Worm (Caenorhabditis elegans) whole organism, mixed stage, embryonic: Measurements from ENCODE around the gene klo-1.
A peak's percentile ranks its signal among the peaks of the same experiment; 100 is the strongest.

ENCODE experiments used
- M03D4.4 ChIP-seq: sonication (generic microtip); optimal IDR thresholded peaks from 2 replicates; lab custom pipeline; 2017; ENCODE audit warnings: mild to moderate bottlenecking, missing genetic modification characterization, missing compliant biosample characterization
- bed-3 ChIP-seq: fragments of 200-800 bp; sonication (Bioruptor generic); optimal IDR thresholded peaks from 3 replicates; lab custom pipeline; 2018; ENCODE audit warnings: mild to moderate bottlenecking, missing genetic modification characterization, moderate library complexity, missing compliant biosample characterization
- blmp-1 ChIP-seq: fragments of 150-350 bp; optimal IDR thresholded peaks from 2 replicates; lab custom pipeline; 2014; ENCODE audit warnings: missing biosample characterization, missing genetic modification characterization
- ceh-43 ChIP-seq: fragments of 200-800 bp; sonication (Bioruptor generic); optimal IDR thresholded peaks from 2 replicates; lab custom pipeline; 2018; ENCODE audit warnings: mild to moderate bottlenecking, missing genetic modification characterization, moderate library complexity, missing compliant biosample characterization
- ceh-83 ChIP-seq: fragments of 200-800 bp; sonication (Bioruptor generic); optimal IDR thresholded peaks from 2 replicates; lab custom pipeline; 2018; ENCODE audit warnings: mild to moderate bottlenecking, missing genetic modification characterization, missing compliant biosample characterization
- ces-1 ChIP-seq: fragments of 150-350 bp; optimal IDR thresholded peaks from 2 replicates; lab custom pipeline; 2014; ENCODE audit warnings: missing biosample characterization, missing genetic modification reagents, missing genetic modification characterization
- drap-1 ChIP-seq: fragments of 200-800 bp; sonication (Bioruptor generic); optimal IDR thresholded peaks from 3 replicates; lab custom pipeline; 2018; ENCODE audit warnings: mild to moderate bottlenecking, missing genetic modification characterization, missing compliant biosample characterization
- elt-1 ChIP-seq: sonication (generic microtip); optimal IDR thresholded peaks from 2 replicates; lab custom pipeline; 2017; ENCODE audit warnings: missing genetic modification characterization, mild to moderate bottlenecking, missing compliant biosample characterization, antibody characterized with exemption, moderate library complexity, borderline replicate concordance; ENCODE audit not compliant: insufficient read depth
- elt-3 ChIP-seq: fragments of 150-350 bp; optimal IDR thresholded peaks from 2 replicates; lab custom pipeline; 2014; ENCODE audit warnings: missing biosample characterization, missing genetic modification characterization
- flh-1 ChIP-seq: fragments of 200-800 bp; sonication (Bioruptor generic); optimal IDR thresholded peaks from 2 replicates; lab custom pipeline; 2018; ENCODE audit warnings: mild to moderate bottlenecking, missing genetic modification characterization, moderate library complexity, missing compliant biosample characterization
- ham-2 ChIP-seq: fragments of 200-800 bp; sonication (Bioruptor generic); optimal IDR thresholded peaks from 2 replicates; lab custom pipeline; 2018; ENCODE audit warnings: mild to moderate bottlenecking, missing genetic modification characterization, missing compliant biosample characterization
- lin-13 ChIP-seq: fragments of 150-350 bp; optimal IDR thresholded peaks from 2 replicates; lab custom pipeline; 2014; ENCODE audit warnings: missing biosample characterization, missing genetic modification characterization
- lin-32 ChIP-seq: fragments of 200-800 bp; sonication (Bioruptor generic); optimal IDR thresholded peaks from 2 replicates; lab custom pipeline; 2018; ENCODE audit warnings: mild to moderate bottlenecking, missing genetic modification characterization, missing compliant biosample characterization
- lsy-2 ChIP-seq: fragments of 150-350 bp; optimal IDR thresholded peaks from 2 replicates; lab custom pipeline; 2014; ENCODE audit warnings: missing biosample characterization, missing genetic modification characterization
- mab-5 ChIP-seq: fragments of 150-350 bp; optimal IDR thresholded peaks from 2 replicates; lab custom pipeline; 2014; ENCODE audit warnings: missing biosample characterization, missing genetic modification characterization
- mls-2 ChIP-seq: sonication (generic microtip); optimal IDR thresholded peaks from 2 replicates; lab custom pipeline; 2016; ENCODE audit warnings: mild to moderate bottlenecking, missing genetic modification characterization, moderate library complexity, missing compliant biosample characterization
- nhr-12 ChIP-seq: fragments of 150-350 bp; optimal IDR thresholded peaks from 2 replicates; lab custom pipeline; 2014; ENCODE audit warnings: missing biosample characterization, missing genetic modification characterization
- nhr-2 ChIP-seq: fragments of 150-350 bp; optimal IDR thresholded peaks from 2 replicates; lab custom pipeline; 2014; ENCODE audit warnings: missing biosample characterization, missing genetic modification characterization
- nhr-237 ChIP-seq: fragments of 150-350 bp; optimal IDR thresholded peaks from 2 replicates; lab custom pipeline; 2014; ENCODE audit warnings: missing biosample characterization, missing genetic modification characterization
- nhr-28 ChIP-seq: fragments of 150-350 bp; optimal IDR thresholded peaks from 2 replicates; lab custom pipeline; 2014; ENCODE audit warnings: missing biosample characterization, missing genetic modification characterization
- nhr-76 ChIP-seq: sonication (generic microtip); optimal IDR thresholded peaks from 2 replicates; lab custom pipeline; 2017; ENCODE audit warnings: missing biosample characterization, missing genetic modification characterization
- pha-4 ChIP-seq: fragments of 150-350 bp; optimal IDR thresholded peaks from 2 replicates; lab custom pipeline; 2018; ENCODE audit warnings: missing biosample characterization, missing genetic modification reagents, missing genetic modification characterization
- sem-2 ChIP-seq: fragments of 200-800 bp; sonication (Bioruptor generic); optimal IDR thresholded peaks from 2 replicates; lab custom pipeline; 2018; ENCODE audit warnings: mild to moderate bottlenecking, missing genetic modification characterization, missing compliant biosample characterization
- snpc-4 ChIP-seq: fragments of 150-350 bp; optimal IDR thresholded peaks from 2 replicates; lab custom pipeline; 2014; ENCODE audit warnings: missing biosample characterization, missing genetic modification characterization
- sptf-1 ChIP-seq: sonication (generic microtip); optimal IDR thresholded peaks from 2 replicates; lab custom pipeline; 2017; ENCODE audit warnings: mild to moderate bottlenecking, missing genetic modification characterization, moderate library complexity, missing compliant biosample characterization
- tbx-8 ChIP-seq: fragments of 200-800 bp; sonication (Bioruptor generic); optimal IDR thresholded peaks from 2 replicates; lab custom pipeline; 2018; ENCODE audit warnings: mild to moderate bottlenecking, missing genetic modification characterization, moderate library complexity, missing compliant biosample characterization
- unc-120 ChIP-seq: sonication (generic microtip); optimal IDR thresholded peaks from 2 replicates; lab custom pipeline; 2017; ENCODE audit warnings: missing genetic modification characterization, missing compliant biosample characterization; ENCODE audit not compliant: poor library complexity, severe bottlenecking
- unc-62 ChIP-seq: fragments of 150-350 bp; optimal IDR thresholded peaks from 2 replicates; lab custom pipeline; 2014; ENCODE audit warnings: missing biosample characterization, missing genetic modification reagents, missing genetic modification characterization
- zip-8 ChIP-seq: fragments of 150-350 bp; optimal IDR thresholded peaks from 2 replicates; lab custom pipeline; 2014; ENCODE audit warnings: missing biosample characterization, missing genetic modification characterization
- ztf-11 ChIP-seq: fragments of 150-350 bp; optimal IDR thresholded peaks from 2 replicates; lab custom pipeline; 2014; ENCODE audit warnings: missing biosample characterization, missing genetic modification characterization

Gene klo-1

ce11 chrIV:7726325-7726724 is 21.7 kb downstream of the klo-1 start, which contains the start of gene C50F7.5:
Gene C50F7.5 (plus strand): TSS chrIV:7726719.
- TF ChIP-seq snpc-4 (tag; lab: Kevin White, UChicago) (no peak), ceh-83 (GFP tag; lab: Kevin White, UChicago) (no peak), pha-4 (tag; lab: Kevin White, UChicago) (no peak), sem-2 (GFP tag; lab: Kevin White, UChicago) (no peak), bed-3 (GFP tag; lab: Kevin White, UChicago) (no peak), lin-32 (GFP tag; lab: Kevin White, UChicago) (no peak)

ce11 chrIV:7724912-7725311 is 23.1 kb downstream of the klo-1 start:
- TF ChIP-seq ham-2 (GFP tag; lab: Kevin White, UChicago) (no peak), lin-13 (tag; lab: Kevin White, UChicago) (no peak), zip-8 (no peak), unc-120 (tag; lab: Kevin White, UChicago) (no peak), mls-2 (tag; lab: Kevin White, UChicago) (no peak), sem-2 (GFP tag; lab: Kevin White, UChicago) (no peak), bed-3 (GFP tag; lab: Kevin White, UChicago) (no peak), nhr-12 (no peak), M03D4.4 (tag; lab: Kevin White, UChicago) (no peak), ces-1 (GFP tag; lab: Kevin White, UChicago) (no peak), lsy-2 (no peak), ztf-11 (tag; lab: Kevin White, UChicago) (no peak), blmp-1 (tag; lab: Kevin White, UChicago) (no peak), elt-1 (tag; lab: Kevin White, UChicago) (no peak), nhr-76 (tag; lab: Kevin White, UChicago) (no peak), tbx-8 (GFP tag; lab: Kevin White, UChicago) (no peak), unc-62 (GFP tag; lab: Kevin White, UChicago) (no peak), snpc-4 (tag; lab: Kevin White, UChicago) (no peak), ceh-43 (GFP tag; lab: Kevin White, UChicago) (no peak), nhr-28 (tag; lab: Kevin White, UChicago) (no peak)

- TF ChIP-seq mab-5 (tag; lab: Kevin White, UChicago) (peak; percentile 5), drap-1 (GFP tag; lab: Kevin White, UChicago) (no peak), snpc-4 (tag; lab: Kevin White, UChicago) (no peak), sptf-1 (tag; lab: Kevin White, UChicago) (no peak), ces-1 (GFP tag; lab: Kevin White, UChicago) (no peak), unc-62 (GFP tag; lab: Kevin White, UChicago) (peak; percentile 95), tbx-8 (GFP tag; lab: Kevin White, UChicago) (no peak), elt-3 (no peak), nhr-2 (tag; lab: Kevin White, UChicago) (no peak)
These were observed 24.5 kb downstream of the klo-1 start for ce11 chrIV:7723555-7723954.

- no peak for TF ChIP-seq zip-8
- no peak for TF ChIP-seq ham-2 (GFP tag; lab: Kevin White, UChicago)
- TF ChIP-seq M03D4.4 (tag; lab: Kevin White, UChicago) = no peak
- TF ChIP-seq ceh-83 (GFP tag; lab: Kevin White, UChicago) = no peak
- no peak for TF ChIP-seq sptf-1 (tag; lab: Kevin White, UChicago)
- TF ChIP-seq unc-62 (GFP tag; lab: Kevin White, UChicago) = no peak
- no peak for TF ChIP-seq flh-1
- TF ChIP-seq nhr-28 (tag; lab: Kevin White, UChicago) = no peak
- no peak for TF ChIP-seq lin-13 (tag; lab: Kevin White, UChicago)
- TF ChIP-seq nhr-76 (tag; lab: Kevin White, UChicago) = no peak
- no peak for TF ChIP-seq lsy-2
- TF ChIP-seq nhr-237 = no peak
- TF ChIP-seq pha-4 (tag; lab: Kevin White, UChicago) = no peak
- no peak for TF ChIP-seq mab-5 (tag; lab: Kevin White, UChicago)
- TF ChIP-seq elt-1 (tag; lab: Kevin White, UChicago) = no peak
These were observed 25.2 kb downstream of the klo-1 start, which contains the start of gene C50F7.6 for ce11 chrIV:7722806-7723205. Gene C50F7.6 (minus strand): TSS chrIV:7723199.

- TF ChIP-seq snpc-4 (tag; lab: Kevin White, UChicago) (no peak), sem-2 (GFP tag; lab: Kevin White, UChicago) (no peak), nhr-237 (no peak), ham-2 (GFP tag; lab: Kevin White, UChicago) (no peak), lin-32 (GFP tag; lab: Kevin White, UChicago) (no peak)
These were observed 30.1 kb downstream of the klo-1 start, which contains the start of gene F33D4.6 for ce11 chrIV:7717916-7718315. Gene F33D4.6 (minus strand): TSS chrIV:7718016.
